Fruit fly (Drosophila melanogaster) Kc167 (cell line): ENCODE results near the gene tgy.

ENCODE experiments used
- Myc ChIP-seq: fragments of >200 bp; optimal IDR thresholded peaks from 2 replicates; lab custom pipeline; 2017; ENCODE audit warnings: missing external identifiers
- Sin3A ChIP-seq: fragments of >200 bp; optimal IDR thresholded peaks from 2 replicates; lab custom pipeline; 2018; ENCODE audit warnings: missing external identifiers
- h ChIP-seq: fragments of >200 bp; optimal IDR thresholded peaks from 3 replicates; lab custom pipeline; 2018; ENCODE audit warnings: missing external identifiers
- insv ChIP-seq: fragments of >200 bp; optimal IDR thresholded peaks from 3 replicates; lab custom pipeline; 2018; ENCODE audit warnings: missing external identifiers
- psq ChIP-seq: fragments of >200 bp; optimal IDR thresholded peaks from 2 replicates; lab custom pipeline; 2017; ENCODE audit warnings: missing external identifiers
- ttk ChIP-seq: sonication (Bioruptor generic); optimal IDR thresholded peaks from 2 replicates; lab custom pipeline; 2017; ENCODE audit warnings: missing external identifiers

tgy gene

DNA sequence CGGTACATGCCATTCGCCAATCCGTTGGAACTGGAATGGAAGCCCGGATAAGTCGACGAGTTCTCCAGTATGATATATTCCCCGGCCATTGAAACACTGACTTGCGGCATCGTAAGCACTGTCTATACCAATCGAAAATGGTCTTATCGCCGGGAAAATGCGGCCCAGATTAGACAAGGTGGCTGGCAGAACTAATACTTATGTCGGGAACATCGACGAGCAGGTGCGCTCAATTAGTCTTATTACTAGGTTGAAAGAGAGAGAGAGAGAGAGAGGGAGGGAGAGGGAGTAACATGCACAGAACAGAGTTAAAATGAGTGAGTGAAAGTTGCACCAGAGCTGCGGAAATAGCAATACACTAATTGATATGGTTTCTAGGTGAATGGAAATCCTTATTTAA, at the start of gene tgy:
Gene tgy, minus strand, starts transcription at position 101 of the 400 bp plus-strand sequence.
- TF ChIP-seq h (lab: Kevin White, UChicago) (no peak), Myc (no peak), ttk (lab: Kevin White, UChicago) (no peak), psq (lab: Kevin White, UChicago) (no peak), insv (lab: Kevin White, UChicago) (no peak), Sin3A (lab: Kevin White, UChicago) (no peak)

DNA sequence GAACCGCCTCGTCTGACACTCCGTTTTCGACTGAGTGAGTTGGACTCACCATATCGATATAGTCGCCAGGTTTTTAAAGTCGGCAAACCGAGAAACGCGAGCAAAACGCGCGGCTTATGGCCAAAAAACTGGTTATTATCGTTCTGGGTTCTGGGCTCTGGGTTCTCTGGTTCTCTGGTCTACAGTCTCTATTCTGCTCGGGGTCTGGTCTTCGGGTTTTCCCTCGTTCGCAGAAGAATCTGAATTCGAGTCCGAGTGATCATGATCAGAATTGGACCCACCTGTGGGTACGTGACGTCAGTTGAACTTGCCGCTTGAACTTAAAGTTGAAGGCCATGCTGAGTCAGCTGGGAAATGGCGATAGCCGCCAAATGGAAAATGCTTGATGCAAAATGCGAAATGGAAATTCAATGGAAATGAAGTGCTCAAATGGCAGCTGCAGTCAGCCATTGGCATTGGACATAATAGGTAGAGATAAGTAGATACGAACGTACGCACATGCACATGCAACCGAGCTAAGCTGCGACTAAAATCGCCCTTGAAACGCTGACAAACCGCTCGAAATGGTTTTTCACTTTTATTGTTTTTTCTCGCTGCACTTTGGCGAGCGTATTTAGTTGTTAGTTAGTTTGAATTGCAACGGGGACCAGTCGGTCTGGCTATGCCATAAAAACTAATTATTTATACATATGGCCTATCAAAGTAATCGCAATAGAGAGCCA, 47.9 kb upstream of the tgy start, which contains the start of gene CG33939:
Gene CG33939, minus strand, starts transcription at position 51 of the 722 bp plus-strand sequence.
- TF ChIP-seq ttk (lab: Kevin White, UChicago) (no peak), psq (lab: Kevin White, UChicago) (no peak), Sin3A (lab: Kevin White, UChicago) (no peak), Myc (no peak), h (lab: Kevin White, UChicago) (no peak), insv (lab: Kevin White, UChicago) (no peak)

DNA sequence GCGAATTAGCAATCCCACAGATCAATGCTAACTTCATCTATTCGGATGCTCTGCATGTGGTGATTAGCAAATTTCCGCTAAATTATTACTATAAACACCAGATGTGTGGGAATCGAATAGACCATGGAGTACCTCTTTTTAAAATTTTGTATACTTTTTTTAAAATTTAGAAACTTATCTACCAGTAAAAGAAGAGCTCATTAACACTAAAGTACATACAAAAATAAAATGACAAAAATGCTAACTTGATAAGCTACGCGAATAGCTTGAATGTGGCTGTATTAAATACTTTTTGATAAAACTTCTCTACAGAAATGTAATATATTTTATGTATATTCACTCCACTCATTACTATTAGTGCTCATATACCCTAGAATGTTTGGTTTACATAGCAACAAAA, 47.0 kb upstream of the tgy start:
- no peak for TF ChIP-seq Sin3A (lab: Kevin White, UChicago)
- no peak for TF ChIP-seq ttk (lab: Kevin White, UChicago)
- TF ChIP-seq Myc: no peak
- TF ChIP-seq h (lab: Kevin White, UChicago): no peak
- TF ChIP-seq insv (lab: Kevin White, UChicago): no peak
- no peak for TF ChIP-seq psq (lab: Kevin White, UChicago)

DNA sequence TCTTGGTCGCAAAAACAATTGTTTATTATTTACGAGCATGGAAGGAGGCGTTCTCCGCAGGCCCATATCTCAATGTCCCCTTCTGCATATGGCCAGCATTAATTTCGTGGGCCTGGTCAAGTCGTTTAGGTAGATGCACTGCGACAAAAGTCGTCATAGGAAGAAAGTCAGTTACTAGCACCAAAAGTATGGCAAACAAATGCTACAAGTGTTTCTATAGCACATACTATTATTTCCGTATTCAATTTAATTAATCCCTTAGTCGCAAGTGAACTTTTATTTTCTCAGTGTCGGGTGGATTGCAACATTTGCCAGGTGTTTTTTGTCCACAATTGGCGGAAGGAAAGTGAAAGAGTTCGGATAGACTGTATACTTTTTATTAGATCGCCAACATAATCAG, 45.8 kb upstream of the tgy start:
- TF ChIP-seq h (lab: Kevin White, UChicago) (no peak), Sin3A (lab: Kevin White, UChicago) (no peak), insv (lab: Kevin White, UChicago) (no peak), psq (lab: Kevin White, UChicago) (no peak), ttk (lab: Kevin White, UChicago) (no peak), Myc (no peak)

DNA sequence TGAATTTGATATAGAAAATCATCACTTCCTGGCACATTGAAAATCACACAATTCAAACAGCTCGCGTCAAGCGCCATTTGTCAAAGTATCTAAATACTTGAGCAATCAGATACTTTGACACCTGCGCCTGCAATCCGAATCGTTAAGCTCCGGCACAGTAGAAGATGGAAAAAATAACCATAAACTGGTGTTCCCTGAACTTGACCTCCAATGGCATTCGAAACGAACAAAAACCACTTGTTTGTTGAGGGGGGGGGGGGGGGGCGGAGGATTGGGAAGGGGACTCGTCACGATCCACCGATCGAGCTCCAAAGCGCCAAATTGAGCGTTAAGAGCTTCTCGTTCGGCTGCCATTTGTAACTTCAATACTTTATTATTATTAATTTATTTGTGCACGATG, 44.8 kb upstream of the tgy start:
- TF ChIP-seq insv (lab: Kevin White, UChicago) (no peak), ttk (lab: Kevin White, UChicago) (no peak), h (lab: Kevin White, UChicago) (no peak), Sin3A (lab: Kevin White, UChicago) (no peak), Myc (no peak), psq (lab: Kevin White, UChicago) (no peak)

DNA sequence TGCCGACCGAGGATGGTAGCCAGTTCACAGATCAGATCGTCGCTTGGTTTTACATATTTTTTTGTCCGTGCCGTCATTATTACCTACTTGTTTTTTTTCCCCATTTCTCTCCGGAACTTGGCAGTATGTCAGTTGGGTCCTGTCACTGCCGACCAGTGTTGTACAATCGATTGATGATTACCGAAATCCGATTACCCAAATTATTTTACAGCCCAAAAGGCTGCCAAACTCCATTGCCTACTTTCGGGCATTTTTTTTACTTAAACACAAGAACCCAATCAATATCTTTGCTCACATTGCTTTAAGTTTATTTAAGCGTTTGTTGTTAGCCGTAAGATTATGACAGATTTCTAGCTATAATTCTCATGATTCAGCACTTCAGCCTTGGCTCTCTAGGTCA, 43.7 kb upstream of the tgy start, which contains the start of gene Inx5:
Gene Inx5, minus strand, starts transcription at position 93 of the 400 bp plus-strand sequence.
- TF ChIP-seq ttk (lab: Kevin White, UChicago) (no peak), psq (lab: Kevin White, UChicago) (no peak), Sin3A (lab: Kevin White, UChicago) (no peak)

DNA sequence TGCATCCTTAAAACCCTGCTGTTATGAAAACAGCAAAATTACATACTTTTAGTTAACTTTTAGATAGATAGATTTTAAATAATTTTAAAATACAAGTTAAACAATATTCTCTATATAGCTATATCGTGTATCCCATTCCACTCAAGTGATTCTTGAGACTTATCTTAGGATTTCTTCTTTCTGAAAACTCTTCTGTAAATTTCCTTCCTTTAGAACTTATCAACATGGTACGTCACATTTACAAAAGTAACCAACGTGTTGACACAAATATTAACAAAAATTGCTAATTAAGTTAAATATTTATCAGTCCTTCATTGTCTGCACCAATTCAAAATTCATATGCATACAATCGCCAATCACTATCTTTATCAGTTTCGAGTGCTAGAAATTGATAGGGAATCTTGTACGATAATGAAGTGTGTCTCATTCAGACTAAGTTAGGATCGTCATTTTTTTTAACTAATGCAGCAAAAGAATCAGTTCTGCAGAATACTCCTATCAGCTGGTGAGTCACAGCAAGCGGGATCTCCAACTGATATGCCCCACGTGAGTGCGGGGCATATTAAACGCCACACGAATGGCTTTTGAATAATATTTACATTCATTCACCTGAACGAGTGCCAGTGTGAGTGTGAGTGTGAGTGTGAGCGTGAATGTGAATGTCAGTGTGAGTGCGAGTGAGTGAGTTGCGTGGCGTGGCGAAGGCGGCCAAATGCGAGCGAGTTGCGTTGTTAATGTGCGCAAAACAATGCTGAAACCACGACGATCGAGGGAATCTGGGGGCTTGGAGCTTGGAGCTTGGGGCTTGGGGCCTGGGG, 40.7 kb upstream of the tgy start:
- TF ChIP-seq h (lab: Kevin White, UChicago): no peak
- TF ChIP-seq Sin3A (lab: Kevin White, UChicago): no peak
- TF ChIP-seq psq (lab: Kevin White, UChicago): no peak
- TF ChIP-seq ttk (lab: Kevin White, UChicago): no peak
- no peak for TF ChIP-seq Myc
- no peak for TF ChIP-seq insv (lab: Kevin White, UChicago)

DNA sequence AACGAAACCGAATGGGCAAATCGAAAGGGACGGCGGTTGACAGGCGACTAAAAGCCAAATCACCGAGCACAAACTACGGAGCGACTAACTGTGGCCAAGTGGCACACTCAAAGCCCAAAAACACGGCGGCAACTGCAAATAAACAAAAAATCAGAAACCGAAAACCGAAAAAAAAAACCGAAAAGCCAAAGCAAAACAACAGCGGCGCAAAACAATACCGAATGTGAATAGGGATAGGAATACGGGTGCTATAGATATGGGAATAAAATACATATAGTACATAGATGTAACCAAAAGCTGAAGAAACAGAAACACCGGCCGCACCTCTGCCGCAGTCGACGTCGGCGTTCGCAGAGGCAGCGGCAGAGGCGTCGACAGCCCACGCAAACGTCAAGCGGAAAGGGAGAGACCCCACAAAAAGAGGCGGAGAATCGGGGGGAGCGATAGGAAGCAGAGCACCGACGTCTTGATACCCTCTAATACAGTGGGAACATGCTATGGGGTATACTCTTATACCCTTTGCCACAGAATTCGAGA, 40.0 kb upstream of the tgy start, which contains the start of gene RhoGAP18B:
Gene RhoGAP18B, minus strand, starts transcription at position 51 of the 537 bp plus-strand sequence.
- TF ChIP-seq insv (lab: Kevin White, UChicago) (no peak), h (lab: Kevin White, UChicago) (no peak), psq (lab: Kevin White, UChicago) (no peak), ttk (lab: Kevin White, UChicago) (no peak), Myc (no peak), Sin3A (lab: Kevin White, UChicago) (no peak)

DNA sequence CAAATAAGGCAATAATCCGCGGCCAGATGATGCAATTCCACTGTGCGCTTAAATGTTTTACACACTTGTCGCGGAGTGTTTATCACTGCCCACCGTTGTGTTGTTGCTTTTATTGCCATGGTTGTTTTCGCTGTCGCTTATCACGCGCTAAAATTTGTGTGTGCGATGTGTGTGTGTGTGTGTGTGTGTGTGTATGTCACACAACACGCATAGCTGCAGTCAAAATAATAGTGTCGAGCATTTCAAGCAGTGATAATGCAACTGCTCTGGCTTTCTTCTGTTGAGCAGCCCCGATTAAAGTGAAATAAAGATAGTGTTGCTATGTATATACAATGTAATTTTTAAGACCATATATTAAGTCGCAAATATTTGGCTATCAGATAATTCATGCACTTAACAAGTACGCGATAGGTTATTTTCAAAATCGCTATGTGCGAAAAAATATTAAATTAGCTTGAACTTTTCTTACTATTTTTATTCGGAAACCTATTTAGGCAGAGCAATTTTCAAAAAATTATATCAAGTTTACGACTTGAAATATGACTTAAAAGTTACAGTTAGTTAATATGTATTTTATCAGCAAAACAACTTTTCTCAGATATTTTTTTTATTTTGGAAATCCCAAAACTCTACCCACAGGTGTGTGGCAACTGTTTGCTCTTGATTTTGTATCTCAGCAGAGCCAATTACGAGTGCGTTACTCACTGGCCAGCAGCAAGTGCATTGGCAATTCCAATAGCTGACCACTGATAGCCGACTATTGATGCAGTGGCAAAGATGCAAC, 39.2 kb upstream of the tgy start:
- TF ChIP-seq psq (lab: Kevin White, UChicago) (no peak), Sin3A (lab: Kevin White, UChicago) (no peak), ttk (lab: Kevin White, UChicago) (no peak), Myc (no peak), h (lab: Kevin White, UChicago) (no peak), insv (lab: Kevin White, UChicago) (no peak)

DNA sequence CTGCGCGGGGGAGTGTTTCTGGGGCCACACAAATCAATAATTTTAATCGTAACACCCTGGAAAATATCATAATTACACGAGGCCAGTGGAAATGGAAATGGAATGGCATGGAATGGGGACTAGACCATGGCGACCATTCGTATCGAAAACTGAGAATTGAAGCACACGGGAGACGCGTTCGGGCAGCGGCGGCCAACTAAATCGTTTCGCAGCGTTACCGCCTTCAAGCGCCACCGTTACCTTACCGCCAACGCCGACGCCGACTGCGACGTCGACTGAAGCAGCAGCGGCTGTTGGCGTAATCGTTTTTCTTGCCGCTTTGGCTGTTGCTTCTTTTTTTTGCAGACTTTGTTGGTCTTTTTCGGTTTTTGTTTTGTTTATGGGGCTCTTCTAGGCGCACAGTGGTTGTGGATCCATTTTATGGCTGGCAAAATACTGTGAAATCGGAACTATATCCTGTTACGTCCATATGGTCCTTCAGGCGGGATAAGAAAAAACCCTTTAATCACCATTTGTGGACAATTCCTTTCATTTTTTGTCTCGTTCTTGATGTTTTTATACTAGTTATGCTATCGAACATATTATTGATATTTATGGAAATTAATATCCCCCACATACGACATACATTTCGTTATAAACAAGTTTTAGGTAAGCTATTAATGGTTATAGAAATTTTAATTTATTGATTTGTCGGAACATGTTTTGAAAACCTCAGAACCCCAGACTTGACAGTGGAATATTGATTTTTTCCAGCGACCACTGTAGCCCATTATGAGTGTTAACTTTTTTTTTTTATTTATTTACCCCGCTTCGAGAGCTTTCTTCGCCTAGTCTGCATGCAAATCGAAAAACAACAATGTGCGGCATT, 38.3 kb upstream of the tgy start:
- TF ChIP-seq h (lab: Kevin White, UChicago) (no peak), ttk (lab: Kevin White, UChicago) (no peak), insv (lab: Kevin White, UChicago) (no peak), Myc (no peak), psq (lab: Kevin White, UChicago) (no peak), Sin3A (lab: Kevin White, UChicago) (no peak)
